Worm (Caenorhabditis elegans) whole organism, late embryonic: Measurements from ENCODE around the gene rpl-16.
A peak's percentile ranks its signal among the peaks of the same experiment; 100 is the strongest.

Source experiments
- C38D4.7 ChIP-seq: fragments of 200-800 bp; sonication (Bioruptor generic); optimal IDR thresholded peaks from 2 replicates; lab custom pipeline; 2018; ENCODE audit warnings: mild to moderate bottlenecking, missing genetic modification characterization, moderate library complexity, missing compliant biosample characterization
- F13H6.1 ChIP-seq: sonication (generic microtip); optimal IDR thresholded peaks from 2 replicates; lab custom pipeline; 2016; ENCODE audit warnings: missing genetic modification characterization, missing compliant biosample characterization
- K02D7.2 ChIP-seq: sonication (generic microtip); optimal IDR thresholded peaks from 2 replicates; lab custom pipeline; 2017; ENCODE audit warnings: mild to moderate bottlenecking, missing genetic modification characterization, missing compliant biosample characterization
- K09A11.1 ChIP-seq: sonication (generic microtip); optimal IDR thresholded peaks from 2 replicates; lab custom pipeline; 2017; ENCODE audit warnings: antibody characterized with exemption, mild to moderate bottlenecking, missing genetic modification characterization, missing compliant biosample characterization; ENCODE audit not compliant: insufficient read depth
- T23F11.4 ChIP-seq: fragments of 200-800 bp; sonication (Bioruptor generic); optimal IDR thresholded peaks from 2 replicates; lab custom pipeline; 2018; ENCODE audit warnings: mild to moderate bottlenecking, missing genetic modification characterization, missing compliant biosample characterization
- ahr-1 ChIP-seq: sonication (generic microtip); optimal IDR thresholded peaks from 2 replicates; lab custom pipeline; 2016; ENCODE audit warnings: missing genetic modification characterization, missing compliant biosample characterization
- ama-1 ChIP-seq: fragments of 150-350 bp; optimal IDR thresholded peaks from 2 replicates; lab custom pipeline; 2014
- ceh-14 ChIP-seq: sonication (generic microtip); optimal IDR thresholded peaks from 2 replicates; lab custom pipeline; 2016; ENCODE audit warnings: missing genotype, missing genetic modification characterization, missing compliant biosample characterization
- ceh-18 ChIP-seq: sonication (generic microtip); optimal IDR thresholded peaks from 2 replicates; lab custom pipeline; 2016; ENCODE audit warnings: missing genetic modification characterization, missing compliant biosample characterization
- ceh-19 ChIP-seq: fragments of 200-800 bp; sonication (Bioruptor generic); optimal IDR thresholded peaks from 2 replicates; lab custom pipeline; 2018; ENCODE audit warnings: mild to moderate bottlenecking, missing genetic modification characterization, missing compliant biosample characterization
- ceh-22 ChIP-seq: sonication (generic microtip); optimal IDR thresholded peaks from 2 replicates; lab custom pipeline; 2017; ENCODE audit warnings: missing biosample characterization, missing genetic modification characterization
- ceh-30 ChIP-seq: fragments of 150-350 bp; optimal IDR thresholded peaks from 2 replicates; lab custom pipeline; 2014; ENCODE audit warnings: missing biosample characterization, missing genetic modification characterization
- ceh-34 ChIP-seq: sonication (generic microtip); optimal IDR thresholded peaks from 2 replicates; lab custom pipeline; 2016; ENCODE audit warnings: mild to moderate bottlenecking, missing genetic modification characterization, missing compliant biosample characterization
- ceh-48 ChIP-seq: sonication (generic microtip); optimal IDR thresholded peaks from 2 replicates; lab custom pipeline; 2016; ENCODE audit warnings: missing genetic modification characterization, inconsistent platforms, missing compliant biosample characterization
- ceh-6 ChIP-seq: fragments of 200-800 bp; sonication (Bioruptor generic); optimal IDR thresholded peaks from 2 replicates; lab custom pipeline; 2018; ENCODE audit warnings: mild to moderate bottlenecking, missing genetic modification characterization, missing compliant biosample characterization
- ceh-9 ChIP-seq: sonication (generic microtip); optimal IDR thresholded peaks from 2 replicates; lab custom pipeline; 2016; ENCODE audit warnings: mild to moderate bottlenecking, missing genetic modification characterization, inconsistent platforms, missing compliant biosample characterization
- che-1 ChIP-seq: sonication (generic microtip); optimal IDR thresholded peaks from 2 replicates; lab custom pipeline; 2016; ENCODE audit warnings: mild to moderate bottlenecking, missing genetic modification characterization, missing compliant biosample characterization
- dmd-4 ChIP-seq: sonication (generic microtip); optimal IDR thresholded peaks from 2 replicates; lab custom pipeline; 2016; ENCODE audit warnings: borderline replicate concordance, missing genetic modification characterization, missing compliant biosample characterization
- dve-1 ChIP-seq: sonication (generic microtip); optimal IDR thresholded peaks from 2 replicates; lab custom pipeline; 2017; ENCODE audit warnings: antibody characterized with exemption, mild to moderate bottlenecking, missing genetic modification characterization, missing compliant biosample characterization
- elt-4 ChIP-seq: sonication (generic microtip); optimal IDR thresholded peaks from 2 replicates; lab custom pipeline; 2016; ENCODE audit warnings: missing genetic modification characterization, missing compliant biosample characterization
- fkh-10 ChIP-seq: fragments of 150-350 bp; optimal IDR thresholded peaks from 2 replicates; lab custom pipeline; 2014; ENCODE audit warnings: missing biosample characterization, missing genetic modification reagents, missing genetic modification characterization
- fkh-6 ChIP-seq: sonication (generic microtip); optimal IDR thresholded peaks from 2 replicates; lab custom pipeline; 2016; ENCODE audit warnings: missing genetic modification characterization, missing compliant biosample characterization
- hlh-13 ChIP-seq: fragments of 200-800 bp; sonication (Bioruptor generic); optimal IDR thresholded peaks from 2 replicates; lab custom pipeline; 2018; ENCODE audit warnings: mild to moderate bottlenecking, missing genetic modification characterization, missing compliant biosample characterization
- hlh-30 ChIP-seq: sonication (generic microtip); optimal IDR thresholded peaks from 2 replicates; lab custom pipeline; 2017; ENCODE audit warnings: antibody characterized with exemption, missing genetic modification characterization, missing compliant biosample characterization; ENCODE audit not compliant: insufficient read depth
- hlh-8 ChIP-seq: sonication (generic microtip); optimal IDR thresholded peaks from 2 replicates; lab custom pipeline; 2016; ENCODE audit warnings: missing genotype, missing genetic modification characterization, missing compliant biosample characterization
- lim-6 ChIP-seq: sonication (generic microtip); optimal IDR thresholded peaks from 2 replicates; lab custom pipeline; 2016; ENCODE audit warnings: missing genetic modification characterization, missing compliant biosample characterization
- madf-2 ChIP-seq: sonication (generic microtip); optimal IDR thresholded peaks from 2 replicates; lab custom pipeline; 2017; ENCODE audit warnings: missing genetic modification characterization, missing compliant biosample characterization
- pag-3 ChIP-seq: sonication (generic microtip); optimal IDR thresholded peaks from 2 replicates; lab custom pipeline; 2016; ENCODE audit warnings: missing compliant biosample characterization, missing genetic modification characterization, borderline replicate concordance
- pax-1 ChIP-seq: fragments of 150-350 bp; optimal IDR thresholded peaks from 2 replicates; lab custom pipeline; 2014; ENCODE audit warnings: missing biosample characterization, missing genetic modification characterization
- pqm-1 ChIP-seq: sonication (generic microtip); optimal IDR thresholded peaks from 2 replicates; lab custom pipeline; 2016; ENCODE audit warnings: missing genetic modification characterization, missing compliant biosample characterization
- pros-1 ChIP-seq: fragments of 150-350 bp; optimal IDR thresholded peaks from 2 replicates; lab custom pipeline; 2014; ENCODE audit warnings: missing biosample characterization, missing genetic modification reagents, missing genetic modification characterization
- sox-4 ChIP-seq: sonication (generic microtip); optimal IDR thresholded peaks from 2 replicates; lab custom pipeline; 2017; ENCODE audit warnings: mild to moderate bottlenecking, missing genetic modification characterization, inconsistent platforms, missing compliant biosample characterization
- tbx-2 ChIP-seq: sonication (generic microtip); optimal IDR thresholded peaks from 2 replicates; lab custom pipeline; 2016; ENCODE audit warnings: missing genetic modification characterization, missing compliant biosample characterization
- tbx-7 ChIP-seq: sonication (generic microtip); optimal IDR thresholded peaks from 2 replicates; lab custom pipeline; 2016; ENCODE audit warnings: missing genotype, missing genetic modification characterization, missing compliant biosample characterization
- unc-3 ChIP-seq, 2 experiments: fragments of 200-800 bp in 1 of 2; sonication (Bioruptor generic) in 1 of 2; sonication (generic microtip) in 1 of 2; conservative IDR thresholded peaks in 1 of 2; optimal IDR thresholded peaks in 1 of 2; 2 replicates each; pipeline versions ENCODE4 v1.3.6 to Lab custom; 2016 to 2022; ENCODE audit warnings: missing compliant biosample characterization in 2 of 2, missing genetic modification characterization in 2 of 2, missing genetic modification reagents in 1 of 2
- unc-42 ChIP-seq: sonication (generic microtip); optimal IDR thresholded peaks from 2 replicates; lab custom pipeline; 2016; ENCODE audit warnings: missing genotype, missing genetic modification characterization, missing compliant biosample characterization
- unc-55 ChIP-seq: sonication (generic microtip); optimal IDR thresholded peaks from 2 replicates; lab custom pipeline; 2017; ENCODE audit warnings: missing biosample characterization, missing genetic modification reagents, missing genetic modification characterization
- ztf-16 ChIP-seq: sonication (generic microtip); optimal IDR thresholded peaks from 2 replicates; lab custom pipeline; 2017; ENCODE audit warnings: missing genetic modification characterization, missing compliant biosample characterization

rpl-16 gene

DNA sequence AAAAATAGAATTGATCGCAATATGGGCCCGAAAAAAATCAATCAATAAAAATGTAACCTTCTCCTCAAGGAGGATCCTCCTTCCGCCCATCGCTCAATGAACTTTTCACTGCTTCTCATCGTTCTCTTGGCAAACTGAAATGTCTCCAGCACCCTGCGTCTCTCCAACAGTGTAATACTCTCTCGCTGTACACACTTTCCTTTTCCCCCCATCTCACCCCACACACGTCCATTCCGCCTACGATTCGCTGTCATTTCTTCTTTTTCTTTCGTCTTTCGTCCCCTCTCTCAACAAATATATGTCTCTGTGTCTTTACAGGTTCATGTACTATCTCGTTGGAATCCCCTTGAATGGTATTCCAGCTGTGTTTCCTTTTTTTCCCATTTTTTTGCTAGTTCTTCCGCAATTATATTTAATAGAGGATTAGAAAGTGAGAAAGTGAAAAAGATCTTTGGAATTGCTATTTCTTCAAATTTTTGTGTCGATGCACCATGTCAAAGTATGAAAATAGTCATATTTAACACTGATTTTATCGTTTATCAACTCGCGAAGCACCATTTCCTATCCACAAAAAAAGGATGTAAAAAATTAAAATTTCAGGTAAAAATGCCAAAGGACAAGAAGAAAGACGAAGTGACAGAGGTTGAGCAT lies 31.9 kb downstream of the rpl-16 start, which contains the start of gene rsu-1 (continued):
- no peak for TF ChIP-seq pqm-1 (tag; lab: Kevin White, UChicago)
- TF ChIP-seq K02D7.2 (tag; lab: Kevin White, UChicago) = no peak
- TF ChIP-seq pax-1 (tag; lab: Kevin White, UChicago) = no peak
- no peak for TF ChIP-seq ceh-30
- TF ChIP-seq ceh-14 (tag; lab: Kevin White, UChicago) = no peak
- no peak for TF ChIP-seq ceh-6
- no peak for TF ChIP-seq hlh-8 (tag; lab: Kevin White, UChicago)
- TF ChIP-seq ahr-1 (tag; lab: Kevin White, UChicago) = no peak
- no peak for TF ChIP-seq fkh-10 (GFP tag; lab: Kevin White, UChicago)
- no peak for TF ChIP-seq ceh-19 (GFP tag; lab: Kevin White, UChicago)
- TF ChIP-seq ceh-9 (tag; lab: Kevin White, UChicago) = no peak
- TF ChIP-seq ceh-22 (tag; lab: Kevin White, UChicago) = no peak
- no peak for TF ChIP-seq che-1
- peak; percentile 64 for TF ChIP-seq ceh-18 (tag; lab: Kevin White, UChicago)
- no peak for TF ChIP-seq tbx-7 (tag; lab: Kevin White, UChicago)
- no peak for TF ChIP-seq hlh-13 (GFP tag; lab: Kevin White, UChicago)
- TF ChIP-seq K09A11.1 (tag; lab: Kevin White, UChicago) = no peak
- TF ChIP-seq madf-2 = no peak
- TF ChIP-seq elt-4 (tag; lab: Kevin White, UChicago) = no peak
- no peak for TF ChIP-seq ztf-16 (tag; lab: Kevin White, UChicago)
- no peak for TF ChIP-seq C38D4.7
- TF ChIP-seq sox-4 (tag; lab: Kevin White, UChicago) = no peak
- no peak for TF ChIP-seq T23F11.4 (GFP tag; lab: Kevin White, UChicago)
- TF ChIP-seq ama-1 (lab: Kevin White, UChicago) = no peak
- TF ChIP-seq, all 69 proteins: peak for 15

DNA sequence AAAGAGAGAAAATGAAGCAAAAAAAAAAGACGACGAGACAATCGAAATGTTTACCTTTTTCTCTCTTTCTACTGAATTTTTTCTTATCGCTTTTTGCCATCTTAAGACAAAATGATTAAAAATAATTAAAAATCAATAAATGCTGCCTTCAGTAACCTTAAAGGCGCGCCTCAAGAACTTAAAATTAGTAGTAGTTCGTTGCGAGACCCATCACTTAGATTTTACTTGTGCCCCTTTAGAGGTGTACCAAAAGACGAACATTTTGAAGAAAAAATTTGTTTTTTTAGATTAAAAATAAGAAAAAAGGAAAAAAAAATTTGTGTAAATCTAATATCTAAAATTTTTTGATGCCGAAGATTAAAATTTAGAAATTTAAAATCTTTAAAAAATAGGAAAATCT lies 32.4 kb downstream of the rpl-16 start:
- TF ChIP-seq hlh-30 (tag; lab: Kevin White, UChicago) (no peak), pax-1 (tag; lab: Kevin White, UChicago) (no peak), ceh-48 (tag; lab: Kevin White, UChicago) (no peak), ahr-1 (tag; lab: Kevin White, UChicago) (no peak), hlh-13 (GFP tag; lab: Kevin White, UChicago) (no peak), fkh-6 (no peak), fkh-10 (GFP tag; lab: Kevin White, UChicago) (no peak), sox-4 (tag; lab: Kevin White, UChicago) (no peak), pros-1 (tag; lab: Kevin White, UChicago) (no peak), pqm-1 (tag; lab: Kevin White, UChicago) (no peak), pag-3 (tag; lab: Kevin White, UChicago) (no peak), tbx-2 (tag; lab: Kevin White, UChicago) (no peak)

DNA sequence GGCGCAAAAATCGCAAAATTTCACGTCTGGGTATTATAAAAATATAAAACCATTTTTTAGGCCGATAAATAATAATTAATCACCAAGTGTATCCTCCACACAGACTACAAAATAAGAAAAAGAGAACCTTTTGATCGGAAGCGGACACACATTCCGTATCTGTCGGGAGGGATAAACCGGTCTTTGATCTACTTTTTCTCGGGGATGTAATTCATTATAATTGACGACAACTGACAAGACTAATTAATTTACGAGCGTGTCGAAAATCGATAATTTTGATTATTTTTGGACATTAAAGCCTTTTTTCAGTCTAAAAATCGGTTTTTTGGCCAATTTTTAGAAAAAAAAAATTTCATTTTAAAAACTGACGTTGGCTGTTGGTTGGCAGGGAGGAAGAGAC lies 33.0 kb downstream of the rpl-16 start:
- TF ChIP-seq unc-42 (tag; lab: Kevin White, UChicago) (no peak), dmd-4 (tag; lab: Kevin White, UChicago) (no peak), unc-55 (peak; percentile 80), F13H6.1 (tag; lab: Kevin White, UChicago) (no peak)

DNA sequence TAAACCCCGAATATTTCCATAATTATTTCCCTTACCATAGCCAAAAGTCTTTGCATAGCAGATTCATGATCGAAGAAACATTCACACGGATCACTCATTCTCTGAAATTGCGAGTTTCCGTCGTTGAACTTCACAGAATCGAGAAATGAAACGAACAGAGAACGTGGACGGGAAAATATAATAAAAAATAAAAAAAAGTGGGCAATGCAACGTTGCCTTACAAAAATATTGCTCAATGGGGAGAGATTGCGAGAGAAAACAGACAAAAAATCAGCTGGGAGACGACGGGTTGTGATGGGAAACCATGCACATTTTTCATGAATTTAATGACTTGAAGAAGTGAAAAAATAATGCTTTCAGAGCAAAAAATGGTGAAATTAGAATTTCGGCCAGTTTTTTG lies 33.8 kb downstream of the rpl-16 start, which contains the start of gene smim-14:
smim-14 (minus strand) TSS at position 101 of the 400 bp plus-strand sequence.
- TF ChIP-seq T23F11.4 (GFP tag; lab: Kevin White, UChicago) (no peak), dve-1 (tag; lab: Kevin White, UChicago) (no peak), unc-3 (GFP tag; conservative IDR thresholded peaks at IDR 0.05; lab: Robert Waterston, UW) (no peak), unc-3 (tag; optimal IDR thresholded peaks at IDR 0.05; lab: Kevin White, UChicago) (no peak), tbx-7 (tag; lab: Kevin White, UChicago) (no peak), ceh-34 (no peak), K02D7.2 (tag; lab: Kevin White, UChicago) (no peak), C38D4.7 (no peak), K09A11.1 (tag; lab: Kevin White, UChicago) (no peak), pag-3 (tag; lab: Kevin White, UChicago) (no peak), ama-1 (lab: Kevin White, UChicago) (no peak), che-1 (no peak), lim-6 (tag; lab: Kevin White, UChicago) (no peak)
- TF ChIP-seq, all 69 proteins: peak for 0
